Fruit fly (Drosophila melanogaster) whole organism, prepupa: ENCODE measurements around the gene barc.

ENCODE experiments used
- CG3032 ChIP-seq: fragments of 200-800 bp; optimal IDR thresholded peaks from 2 replicates; lab custom pipeline; 2019; ENCODE audit warnings: missing biosample characterization, mild to moderate bottlenecking, missing genetic modification characterization, moderate library complexity
- CG8632 ChIP-seq: fragments of 200-800 bp; sonication (Bioruptor generic); optimal IDR thresholded peaks from 3 replicates; lab custom pipeline; 2016; ENCODE audit warnings: missing biosample characterization, missing genetic modification characterization
- Gug ChIP-seq: fragments of 200-800 bp; sonication (Bioruptor generic); IDR thresholded peaks from 2 replicates; pipeline ENCODE4 v1.3.6; 2022; ENCODE audit warnings: missing biosample characterization, missing genetic modification characterization
- Hr4 ChIP-seq: fragments of 200-800 bp; sonication (Bioruptor generic); optimal IDR thresholded peaks from 3 replicates; lab custom pipeline; 2016; ENCODE audit warnings: missing biosample characterization, missing genetic modification characterization
- Sox102F ChIP-seq: fragments of 200-800 bp; sonication (Bioruptor generic); optimal IDR thresholded peaks from 2 replicates; lab custom pipeline; 2016; ENCODE audit warnings: missing biosample characterization, mild to moderate bottlenecking, missing genetic modification characterization
- net ChIP-seq: fragments of 200-800 bp; sonication (Bioruptor generic); optimal IDR thresholded peaks from 3 replicates; lab custom pipeline; 2016; ENCODE audit warnings: missing biosample characterization, missing genetic modification characterization
- spab ChIP-seq: fragments of 200-800 bp; sonication (Bioruptor generic); optimal IDR thresholded peaks from 2 replicates; lab custom pipeline; 2017; ENCODE audit warnings: missing biosample characterization, mild to moderate bottlenecking, missing genetic modification characterization, missing genetic modification reagents
- svp ChIP-seq: fragments of 200-800 bp; sonication (Bioruptor generic); peaks from one replicate; lab custom pipeline; 2016; ENCODE audit warnings: missing biosample characterization, missing genetic modification characterization

- TF ChIP-seq Gug (GFP tag; lab: Robert Waterston, UW) (no peak), Hr4 (no peak), net (no peak), CG3032 (tag; lab: Kevin White, UChicago) (no peak), svp (no peak), Sox102F (no peak), CG8632 (GFP tag; lab: Kevin White, UChicago) (no peak), spab (no peak)
Measured at dm6 chr3L:21460149-21460873, 27.4 kb upstream of the barc start.
